Fruit fly (Drosophila melanogaster) whole organism, adult: Measurements from ENCODE around the gene CG14693.

Experiments
- CG11617 ChIP-seq: fragments of 200-800 bp; sonication (Bioruptor generic); optimal IDR thresholded peaks from 2 replicates; lab custom pipeline; 2017; ENCODE audit warnings: mild to moderate bottlenecking, missing biosample characterization, missing genetic modification reagents, missing genetic modification characterization
- CG14711 ChIP-seq: fragments of 200-800 bp; sonication (Bioruptor generic); optimal IDR thresholded peaks from 2 replicates; lab custom pipeline; 2018; ENCODE audit warnings: missing biosample characterization, mild to moderate bottlenecking, missing genetic modification characterization, moderate library complexity
- CG1620 ChIP-seq: fragments of 200-800 bp; sonication (Bioruptor generic); optimal IDR thresholded peaks from 2 replicates; lab custom pipeline; 2016; ENCODE audit warnings: missing biosample characterization, missing genetic modification characterization
- CG7045 ChIP-seq: fragments of 200-800 bp; sonication (Bioruptor generic); optimal IDR thresholded peaks from 2 replicates; lab custom pipeline; 2017; ENCODE audit warnings: missing biosample characterization, mild to moderate bottlenecking, missing genetic modification characterization
- CG7101 ChIP-seq: fragments of 200-800 bp; sonication (Bioruptor generic); optimal IDR thresholded peaks from 2 replicates; lab custom pipeline; 2018; ENCODE audit warnings: missing biosample characterization, mild to moderate bottlenecking, missing genetic modification characterization, moderate library complexity
- Clk ChIP-seq: fragments of 200-800 bp; sonication (Bioruptor generic); optimal IDR thresholded peaks from 2 replicates; lab custom pipeline; 2017; ENCODE audit warnings: missing biosample characterization, missing genetic modification characterization
- Mnt ChIP-seq: fragments of 200-800 bp; sonication (Bioruptor generic); optimal IDR thresholded peaks from 2 replicates; lab custom pipeline; 2016; ENCODE audit warnings: missing biosample characterization, mild to moderate bottlenecking, missing genetic modification characterization
- cic ChIP-seq: fragments of 200-800 bp; sonication (Bioruptor generic); optimal IDR thresholded peaks from 2 replicates; lab custom pipeline; 2017; ENCODE audit warnings: missing biosample characterization, mild to moderate bottlenecking, missing genetic modification characterization, moderate library complexity
- cnc ChIP-seq, 2 experiments: fragments of >200 bp; optimal IDR thresholded peaks; 2 replicates each; lab custom pipeline; 2017
- kay ChIP-seq: fragments of 200-800 bp; sonication (Bioruptor generic); peaks from one replicate; lab custom pipeline; 2016; ENCODE audit warnings: missing biosample characterization, missing genetic modification characterization, borderline replicate concordance
- ovo ChIP-seq: fragments of 200-800 bp; sonication (Bioruptor generic); optimal IDR thresholded peaks from 2 replicates; lab custom pipeline; 2016; ENCODE audit warnings: missing biosample characterization, missing genetic modification characterization
- tj ChIP-seq: fragments of 200-800 bp; sonication (Bioruptor generic); optimal IDR thresholded peaks from 3 replicates; lab custom pipeline; 2017; ENCODE audit warnings: missing biosample characterization, mild to moderate bottlenecking, missing genetic modification characterization, moderate library complexity
- toe ChIP-seq: fragments of 200-800 bp; sonication (Bioruptor generic); optimal IDR thresholded peaks from 2 replicates; lab custom pipeline; 2016; ENCODE audit warnings: missing biosample characterization, missing genetic modification characterization

DNA sequence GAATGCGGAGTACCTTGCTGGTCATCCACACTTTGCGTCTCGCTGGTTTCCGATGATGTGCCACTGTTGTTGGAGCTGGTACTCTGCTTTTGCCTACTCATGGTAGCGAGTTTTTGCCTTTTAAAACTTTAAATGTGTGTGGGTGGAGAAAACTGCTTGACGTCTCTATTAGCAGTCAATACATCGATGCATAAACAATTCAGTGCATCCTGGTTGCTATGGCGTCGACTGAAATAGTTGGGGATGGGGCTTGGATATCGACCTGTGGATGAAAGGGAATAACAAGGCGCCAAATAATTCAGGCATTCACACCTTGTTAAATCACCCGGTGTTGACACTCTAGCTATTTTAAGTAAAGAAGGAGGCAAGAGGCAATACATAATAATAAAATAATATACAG lies 32.7 kb downstream of the CG14693 start, which contains the start of gene CG42633:
- TF ChIP-seq CG11617 (GFP tag; lab: Kevin White, UChicago) (no peak), CG14711 (tag; lab: Kevin White, UChicago) (no peak), CG7101 (tag; lab: Kevin White, UChicago) (no peak), Mnt (GFP tag; lab: Kevin White, UChicago) (no peak), cnc (optimal IDR thresholded peaks at IDR 0.05; lab: Kevin White, UChicago) (no peak), ovo (GFP tag; lab: Kevin White, UChicago) (no peak), Clk (GFP tag; lab: Kevin White, UChicago) (no peak), kay (GFP tag; lab: Kevin White, UChicago) (no peak), CG1620 (GFP tag; lab: Kevin White, UChicago) (no peak), cic (GFP tag; lab: Kevin White, UChicago) (no peak), toe (no peak), tj (no peak), CG7045 (GFP tag; lab: Kevin White, UChicago) (no peak)
